Worm (Caenorhabditis elegans) whole organism, L4 larva: Measurements from ENCODE around the gene R02F11.11.

Source experiments
- D1046.2 ChIP-seq: fragments of 200-800 bp; sonication (Bioruptor generic); IDR thresholded peaks from 2 replicates; pipeline ENCODE4 v1.3.6; 2022; ENCODE audit warnings: missing genetic modification characterization, missing compliant biosample characterization
- F10B5.3 ChIP-seq: sonication (generic microtip); optimal IDR thresholded peaks from 2 replicates; lab custom pipeline; 2016; ENCODE audit warnings: mild to moderate bottlenecking, missing genetic modification characterization, missing compliant biosample characterization
- F26F4.8 ChIP-seq: fragments of 200-800 bp; sonication (Bioruptor generic); conservative IDR thresholded peaks from 2 replicates; pipeline ENCODE4 v1.3.6; 2022; ENCODE audit warnings: missing genetic modification characterization, missing compliant biosample characterization
- F37D6.2 ChIP-seq: sonication (generic microtip); optimal IDR thresholded peaks from 2 replicates; lab custom pipeline; 2016; ENCODE audit warnings: mild to moderate bottlenecking, missing genetic modification characterization, missing compliant biosample characterization
- T20F7.1 ChIP-seq: fragments of 200-800 bp; sonication (Bioruptor generic); optimal IDR thresholded peaks from 2 replicates; lab custom pipeline; 2018; ENCODE audit warnings: mild to moderate bottlenecking, missing genetic modification characterization, missing compliant biosample characterization
- Y5F2A.4 ChIP-seq: fragments of 200-800 bp; sonication (Bioruptor generic); optimal IDR thresholded peaks from 2 replicates; lab custom pipeline; 2018; ENCODE audit warnings: mild to moderate bottlenecking, missing genetic modification characterization, missing compliant biosample characterization
- ZK337.2 ChIP-seq: fragments of 200-800 bp; sonication (Bioruptor generic); IDR thresholded peaks from 2 replicates; pipeline ENCODE4 v1.3.6; 2022; ENCODE audit warnings: missing genetic modification reagents, missing genetic modification characterization, missing compliant biosample characterization
- ZK546.5 ChIP-seq, 2 experiments: sonication (generic microtip); optimal IDR thresholded peaks; 2 replicates each; lab custom pipeline; 2017; ENCODE audit warnings: missing biosample characterization in 2 of 2, missing genetic modification characterization in 2 of 2
- aha-1 ChIP-seq: fragments of 150-350 bp; peaks from one replicate; lab custom pipeline; 2014; ENCODE audit warnings: missing biosample characterization, missing genetic modification characterization
- arid-1 ChIP-seq: fragments of 200-800 bp; sonication (Bioruptor generic); conservative IDR thresholded peaks from 2 replicates; pipeline ENCODE4 v1.3.6; 2022; ENCODE audit warnings: missing genetic modification reagents, missing genetic modification characterization, missing compliant biosample characterization
- attf-4 ChIP-seq: sonication (generic microtip); optimal IDR thresholded peaks from 3 replicates; lab custom pipeline; 2017; ENCODE audit warnings: missing biosample characterization, missing genetic modification characterization
- ceh-44 ChIP-seq: fragments of 200-800 bp; sonication (Bioruptor generic); IDR thresholded peaks from 2 replicates; pipeline ENCODE4 v1.3.6; 2022; ENCODE audit warnings: missing genetic modification reagents, missing genetic modification characterization, missing compliant biosample characterization
- cey-2 ChIP-seq: sonication (generic microtip); optimal IDR thresholded peaks from 3 replicates; lab custom pipeline; 2017; ENCODE audit warnings: missing genetic modification characterization, mild to moderate bottlenecking, missing compliant biosample characterization, antibody characterized with exemption, borderline replicate concordance; ENCODE audit not compliant: insufficient read depth
- daf-12 ChIP-seq: fragments of 150-350 bp; optimal IDR thresholded peaks from 2 replicates; lab custom pipeline; 2014; ENCODE audit warnings: missing biosample characterization, missing genetic modification reagents, missing genetic modification characterization
- daf-19 ChIP-seq: fragments of 200-800 bp; sonication (Bioruptor generic); conservative IDR thresholded peaks from 2 replicates; pipeline ENCODE4 v1.3.6; 2022; ENCODE audit warnings: missing genetic modification characterization, missing compliant biosample characterization
- dmd-6 ChIP-seq: fragments of 200-800 bp; sonication (Bioruptor generic); IDR thresholded peaks from 2 replicates; pipeline ENCODE4 v1.3.6; 2022; ENCODE audit warnings: missing genetic modification reagents, missing genetic modification characterization, missing compliant biosample characterization
- dmd-9 ChIP-seq: fragments of 200-800 bp; sonication (Bioruptor generic); IDR thresholded peaks from 2 replicates; pipeline ENCODE4 v1.3.6; 2022; ENCODE audit warnings: missing genetic modification reagents, missing genetic modification characterization, missing compliant biosample characterization
- dpl-1 ChIP-seq: fragments of 150-350 bp; optimal IDR thresholded peaks from 2 replicates; lab custom pipeline; 2014; ENCODE audit warnings: missing biosample characterization, missing genetic modification reagents, missing genetic modification characterization
- egl-43 ChIP-seq: fragments of 200-800 bp; sonication (Bioruptor generic); IDR thresholded peaks from 2 replicates; pipeline ENCODE4 v1.3.6; 2022; ENCODE audit warnings: missing genetic modification reagents, missing genetic modification characterization, missing compliant biosample characterization
- hlh-11 ChIP-seq: fragments of 200-800 bp; sonication (Bioruptor generic); optimal IDR thresholded peaks from 2 replicates; lab custom pipeline; 2018; ENCODE audit warnings: mild to moderate bottlenecking, missing genetic modification characterization, missing compliant biosample characterization
- hmg-1.1 ChIP-seq: fragments of 200-800 bp; sonication (Bioruptor generic); IDR thresholded peaks from 2 replicates; pipeline ENCODE4 v1.3.6; 2022; ENCODE audit warnings: missing genetic modification reagents, missing genetic modification characterization, missing compliant biosample characterization
- jun-1 ChIP-seq: fragments of 150-350 bp; optimal IDR thresholded peaks from 2 replicates; lab custom pipeline; 2014; ENCODE audit warnings: missing biosample characterization, missing genetic modification reagents, missing genetic modification characterization
- lin-39 ChIP-seq: fragments of 150-350 bp; optimal IDR thresholded peaks from 2 replicates; lab custom pipeline; 2014; ENCODE audit warnings: missing biosample characterization, missing genetic modification reagents, missing genetic modification characterization
- lir-3 ChIP-seq: sonication (generic microtip); optimal IDR thresholded peaks from 2 replicates; lab custom pipeline; 2016; ENCODE audit warnings: mild to moderate bottlenecking, missing genetic modification characterization, missing compliant biosample characterization
- mes-2 ChIP-seq: sonication (generic microtip); optimal IDR thresholded peaks from 2 replicates; lab custom pipeline; 2016; ENCODE audit warnings: missing genotype, mild to moderate bottlenecking, missing genetic modification characterization, missing compliant biosample characterization; ENCODE audit not compliant: poor library complexity, severe bottlenecking
- mxl-3 ChIP-seq: fragments of 200-800 bp; sonication (Bioruptor generic); optimal IDR thresholded peaks from 2 replicates; lab custom pipeline; 2018; ENCODE audit warnings: mild to moderate bottlenecking, missing genetic modification characterization, missing compliant biosample characterization
- nhr-11 ChIP-seq: fragments of 150-350 bp; optimal IDR thresholded peaks from 2 replicates; lab custom pipeline; 2014; ENCODE audit warnings: missing biosample characterization, missing genetic modification characterization
- nhr-25 ChIP-seq: sonication (generic microtip); optimal IDR thresholded peaks from 2 replicates; lab custom pipeline; 2017; ENCODE audit warnings: missing genetic modification characterization, mild to moderate bottlenecking, missing compliant biosample characterization, antibody characterized with exemption, moderate library complexity, borderline replicate concordance; ENCODE audit not compliant: insufficient read depth
- nhr-28 ChIP-seq: fragments of 150-350 bp; optimal IDR thresholded peaks from 2 replicates; lab custom pipeline; 2014; ENCODE audit warnings: missing biosample characterization, missing genetic modification characterization
- nhr-41 ChIP-seq: fragments of 200-800 bp; sonication (Bioruptor generic); IDR thresholded peaks from 2 replicates; pipeline ENCODE4 v1.3.6; 2022; ENCODE audit warnings: missing genetic modification reagents, missing genetic modification characterization, missing compliant biosample characterization
- nhr-42 ChIP-seq: fragments of 200-800 bp; sonication (Bioruptor generic); IDR thresholded peaks from 2 replicates; pipeline ENCODE4 v1.3.6; 2022; ENCODE audit warnings: missing genetic modification characterization, missing compliant biosample characterization
- nhr-6 ChIP-seq: fragments of 150-350 bp; optimal IDR thresholded peaks from 2 replicates; lab custom pipeline; 2014; ENCODE audit warnings: missing biosample characterization, missing genetic modification characterization
- nhr-76 ChIP-seq: fragments of 150-350 bp; optimal IDR thresholded peaks from 2 replicates; lab custom pipeline; 2014; ENCODE audit warnings: missing biosample characterization, missing genetic modification characterization
- pha-4 ChIP-seq, 2 experiments: fragments of 150-350 bp in 1 of 2; fragments of 200-800 bp in 1 of 2; sonication (Bioruptor generic) in 1 of 2; IDR thresholded peaks in 1 of 2; optimal IDR thresholded peaks in 1 of 2; 2 replicates each; pipeline versions ENCODE4 v1.3.6 to Lab custom; 2014 to 2022; ENCODE audit warnings: missing genetic modification characterization in 2 of 2, missing genetic modification reagents in 2 of 2, missing biosample characterization in 1 of 2, missing compliant biosample characterization in 1 of 2
- php-3 ChIP-seq: fragments of 200-800 bp; sonication (Bioruptor generic); IDR thresholded peaks from 2 replicates; pipeline ENCODE4 v1.3.6; 2022; ENCODE audit warnings: missing genetic modification reagents, missing genetic modification characterization, missing compliant biosample characterization
- pqm-1 ChIP-seq: sonication (generic microtip); optimal IDR thresholded peaks from 2 replicates; lab custom pipeline; 2017; ENCODE audit warnings: missing biosample characterization, missing genetic modification characterization
- rbr-2 ChIP-seq: sonication (generic microtip); optimal IDR thresholded peaks from 2 replicates; lab custom pipeline; 2016; ENCODE audit warnings: missing genotype, missing genetic modification characterization, missing compliant biosample characterization
- saeg-2 ChIP-seq: fragments of 200-800 bp; sonication (Bioruptor generic); IDR thresholded peaks from 2 replicates; pipeline ENCODE4 v1.3.6; 2022; ENCODE audit warnings: missing genetic modification reagents, missing genetic modification characterization, missing compliant biosample characterization
- sdz-12 ChIP-seq: fragments of 200-800 bp; sonication (Bioruptor generic); optimal IDR thresholded peaks from 2 replicates; lab custom pipeline; 2018; ENCODE audit warnings: mild to moderate bottlenecking, missing genetic modification characterization, missing compliant biosample characterization
- snpc-1.2 ChIP-seq: fragments of 200-800 bp; sonication (Bioruptor generic); IDR thresholded peaks from 2 replicates; pipeline ENCODE4 v1.3.6; 2022; ENCODE audit warnings: missing genetic modification reagents, missing genetic modification characterization, missing compliant biosample characterization
- snpc-4 ChIP-seq: fragments of 150-350 bp; optimal IDR thresholded peaks from 2 replicates; lab custom pipeline; 2014; ENCODE audit warnings: missing biosample characterization, missing genetic modification characterization
- spr-1 ChIP-seq: sonication (generic microtip); optimal IDR thresholded peaks from 2 replicates; lab custom pipeline; 2016; ENCODE audit warnings: mild to moderate bottlenecking, missing genetic modification characterization, missing compliant biosample characterization
- spr-3 ChIP-seq: fragments of 200-800 bp; sonication (Bioruptor generic); optimal IDR thresholded peaks from 2 replicates; lab custom pipeline; 2018; ENCODE audit warnings: mild to moderate bottlenecking, missing genetic modification characterization, missing compliant biosample characterization
- unc-130 ChIP-seq: sonication (generic microtip); optimal IDR thresholded peaks from 2 replicates; lab custom pipeline; 2016; ENCODE audit warnings: missing genetic modification reagents, missing genetic modification characterization, missing compliant biosample characterization
- vab-7 ChIP-seq: fragments of 200-800 bp; sonication (Bioruptor generic); IDR thresholded peaks from 2 replicates; pipeline ENCODE4 v1.3.6; 2022; ENCODE audit warnings: missing genetic modification reagents, missing genetic modification characterization, missing compliant biosample characterization
- zag-1 ChIP-seq: fragments of 150-350 bp; optimal IDR thresholded peaks from 2 replicates; lab custom pipeline; 2014; ENCODE audit warnings: missing biosample characterization, missing genetic modification characterization
- zfp-2 ChIP-seq: sonication (generic microtip); optimal IDR thresholded peaks from 2 replicates; lab custom pipeline; 2016; ENCODE audit warnings: mild to moderate bottlenecking, missing genetic modification characterization, missing compliant biosample characterization
- zip-11 ChIP-seq: fragments of 200-800 bp; sonication (Bioruptor generic); IDR thresholded peaks from 2 replicates; pipeline ENCODE4 v1.3.6; 2022; ENCODE audit warnings: missing genetic modification characterization, missing compliant biosample characterization
- ztf-7 ChIP-seq: fragments of 150-350 bp; optimal IDR thresholded peaks from 2 replicates; lab custom pipeline; 2014; ENCODE audit warnings: missing biosample characterization, missing genetic modification characterization

The R02F11.11 gene

DNA sequence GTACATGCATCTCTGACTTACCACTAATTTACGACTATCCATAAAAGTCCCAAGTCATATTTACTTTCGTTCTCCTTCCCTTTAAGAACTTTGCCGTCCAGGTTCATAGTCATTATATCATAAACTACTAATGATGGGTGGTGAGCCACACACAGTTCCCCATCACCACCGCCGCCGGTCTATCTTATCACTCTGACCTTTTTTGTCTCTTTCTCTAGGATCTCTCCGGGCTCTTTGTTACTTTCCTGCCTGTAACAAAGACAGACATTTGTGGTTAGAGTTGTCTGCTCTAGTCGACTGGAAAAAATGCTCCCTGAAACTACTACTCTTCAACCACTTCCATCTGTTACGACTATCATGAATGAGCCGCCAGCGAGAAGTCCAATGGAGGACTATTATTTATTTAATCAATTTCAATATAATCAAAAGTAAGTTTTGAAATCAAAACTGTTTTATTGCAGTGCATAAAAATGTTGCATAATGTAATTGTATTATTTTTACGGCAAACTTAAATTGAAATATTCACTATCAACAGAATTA lies 21.2 kb upstream of the R02F11.11 start, which contains the start of gene elt-7:
Gene elt-7 (plus strand): TSS at position 263 of the 540 bp plus-strand sequence.
- TF ChIP-seq zip-11 (GFP tag; lab: Robert Waterston, UW): no peak
- no peak for TF ChIP-seq lin-39 (tag; lab: Kevin White, UChicago)
- TF ChIP-seq F37D6.2 (tag; lab: Kevin White, UChicago): no peak
- no peak for TF ChIP-seq dpl-1
- no peak for TF ChIP-seq mxl-3
- no peak for TF ChIP-seq jun-1
- no peak for TF ChIP-seq sdz-12 (GFP tag; lab: Kevin White, UChicago)
- TF ChIP-seq nhr-11 (tag; lab: Kevin White, UChicago): no peak
- no peak for TF ChIP-seq dmd-9 (GFP tag; lab: Robert Waterston, UW)
- TF ChIP-seq D1046.2 (GFP tag; lab: Robert Waterston, UW): no peak
- TF ChIP-seq pha-4 (GFP tag; IDR thresholded peaks at IDR 0.05; lab: Robert Waterston, UW): no peak
- TF ChIP-seq pha-4 (tag; optimal IDR thresholded peaks at IDR 0.05; lab: Kevin White, UChicago): no peak
- TF ChIP-seq snpc-4: no peak
- TF ChIP-seq rbr-2 (tag; lab: Kevin White, UChicago): no peak
- no peak for TF ChIP-seq hmg-1.1 (GFP tag; lab: Robert Waterston, UW)
- TF ChIP-seq egl-43 (GFP tag; lab: Robert Waterston, UW): no peak
- TF ChIP-seq F26F4.8 (GFP tag; lab: Robert Waterston, UW): no peak
- no peak for TF ChIP-seq saeg-2
- no peak for TF ChIP-seq nhr-25
- no peak for TF ChIP-seq ZK337.2 (GFP tag; lab: Robert Waterston, UW)
- no peak for TF ChIP-seq zag-1 (tag; lab: Kevin White, UChicago)
- no peak for TF ChIP-seq F10B5.3 (tag; lab: Kevin White, UChicago)
- peak; percentile 81 for TF ChIP-seq pqm-1 (tag; lab: Kevin White, UChicago)
- TF ChIP-seq nhr-6 (tag; lab: Kevin White, UChicago): no peak
- peak; percentile 84; the same call in 1 of the 2 replicates for TF ChIP-seq nhr-41 (GFP tag; lab: Robert Waterston, UW)
- no peak for TF ChIP-seq attf-4
- no peak for TF ChIP-seq T20F7.1
- no peak for TF ChIP-seq ztf-7 (tag; lab: Kevin White, UChicago)
- no peak for TF ChIP-seq snpc-1.2 (GFP tag; lab: Robert Waterston, UW)
- TF ChIP-seq spr-1 (tag; lab: Kevin White, UChicago): no peak
- TF ChIP-seq arid-1 (GFP tag; lab: Robert Waterston, UW): no peak
- 0 out of 2 replicates have a peak, but pooled peaks have one; percentile 11 for TF ChIP-seq php-3 (GFP tag; lab: Robert Waterston, UW)
- no peak for TF ChIP-seq Y5F2A.4 (GFP tag; lab: Kevin White, UChicago)
- no peak for TF ChIP-seq nhr-76 (tag; lab: Kevin White, UChicago)
- TF ChIP-seq zfp-2: no peak
- TF ChIP-seq lir-3 (tag; lab: Kevin White, UChicago): no peak
- no peak for TF ChIP-seq daf-12
- TF ChIP-seq ZK546.5 (tag; optimal IDR thresholded peaks at IDR 0.05; lab: Kevin White, UChicago): no peak
- TF ChIP-seq dmd-6 (GFP tag; lab: Robert Waterston, UW): peak; percentile 54
- TF ChIP-seq mes-2 (tag; lab: Kevin White, UChicago): no peak
- TF ChIP-seq vab-7: no peak
- TF ChIP-seq aha-1 (tag; lab: Kevin White, UChicago): peak; percentile 92
- TF ChIP-seq daf-19: no peak
- TF ChIP-seq spr-3: no peak
- TF ChIP-seq hlh-11: peak; percentile 40
- TF ChIP-seq ceh-44 (GFP tag; lab: Robert Waterston, UW): no peak
- TF ChIP-seq unc-130 (GFP tag; lab: Kevin White, UChicago): no peak
- TF ChIP-seq cey-2 (tag; lab: Kevin White, UChicago): no peak
- peak; percentile 73 for TF ChIP-seq nhr-28 (tag; lab: Kevin White, UChicago)
- no peak for TF ChIP-seq nhr-42 (GFP tag; lab: Robert Waterston, UW)
- TF ChIP-seq, all 104 proteins: peak for 7
